Worm (Caenorhabditis elegans): Measurements from ENCODE around the gene nrf-6.

Gene nrf-6

ce11 chrII:8032657-8033056 is at the start of gene nrf-6:
TSS of gene nrf-6 (minus strand) at chrII:8032708.
- TF ChIP-seq dao-5 (tag; optimal IDR thresholded peaks at IDR 0.05) (no peak), him-1 (tag; optimal IDR thresholded peaks at IDR 0.05) (no peak), W03F9.2 (tag; optimal IDR thresholded peaks at IDR 0.05) (no peak)

DNA sequence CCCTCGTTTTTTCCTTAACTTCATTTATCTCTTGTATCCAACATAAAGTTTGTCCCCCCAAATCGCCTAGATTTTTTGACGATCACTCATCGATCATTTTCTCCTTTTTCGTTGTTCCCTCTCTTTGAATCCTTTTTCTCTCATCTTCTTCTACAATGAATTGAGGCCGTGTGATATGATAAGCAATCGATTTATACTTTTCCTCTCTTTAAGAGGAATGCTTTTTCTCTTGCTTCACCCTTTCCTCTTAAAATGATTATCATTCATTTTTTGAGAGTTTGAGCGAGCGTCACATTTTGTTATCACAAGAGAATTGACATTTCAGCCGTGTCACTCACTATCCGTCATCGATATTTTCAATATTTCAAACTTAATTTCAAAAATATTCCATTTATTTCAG is 45.5 kb upstream of the nrf-6 start, which contains the start of gene K02C4.5:
Gene K02C4.5 (plus strand): TSS at position 395 of the 400 bp plus-strand sequence.
- TF ChIP-seq W03F9.2 (tag; optimal IDR thresholded peaks at IDR 0.05): no peak
- TF ChIP-seq dao-5 (tag; optimal IDR thresholded peaks at IDR 0.05): no peak
- no peak for TF ChIP-seq him-1 (tag; optimal IDR thresholded peaks at IDR 0.05)

ce11 chrII:8075324-8075810 is 42.9 kb upstream of the nrf-6 start, which contains the start of gene K02C4.2:
TSS of gene K02C4.2 (plus strand) at chrII:8075760.
- TF ChIP-seq him-1 (tag; optimal IDR thresholded peaks at IDR 0.05) (peak; percentile 13), dao-5 (tag; optimal IDR thresholded peaks at IDR 0.05) (peak; percentile 83), W03F9.2 (tag; optimal IDR thresholded peaks at IDR 0.05) (peak; percentile 46)

DNA sequence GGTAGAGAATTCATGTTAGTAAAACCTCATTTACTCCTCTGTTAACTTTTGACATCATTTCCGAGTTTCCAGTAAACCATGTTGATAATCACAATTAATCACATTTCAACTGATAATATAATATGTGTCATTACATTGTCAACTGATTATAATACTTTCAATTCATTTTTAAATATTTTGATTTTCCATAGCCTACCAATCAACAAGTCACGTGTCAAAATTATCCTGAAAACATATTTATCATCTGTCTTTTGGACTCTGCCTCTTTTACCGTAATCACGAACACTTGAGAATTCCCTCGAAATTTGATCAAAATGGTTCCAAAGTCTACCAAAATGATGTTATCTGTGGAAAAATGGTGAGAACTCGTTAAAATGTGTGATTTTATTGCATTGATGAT is 41.5 kb upstream of the nrf-6 start:
- no peak for TF ChIP-seq W03F9.2 (tag; optimal IDR thresholded peaks at IDR 0.05)
- TF ChIP-seq him-1 (tag; optimal IDR thresholded peaks at IDR 0.05): no peak
- TF ChIP-seq dao-5 (tag; optimal IDR thresholded peaks at IDR 0.05): no peak

DNA sequence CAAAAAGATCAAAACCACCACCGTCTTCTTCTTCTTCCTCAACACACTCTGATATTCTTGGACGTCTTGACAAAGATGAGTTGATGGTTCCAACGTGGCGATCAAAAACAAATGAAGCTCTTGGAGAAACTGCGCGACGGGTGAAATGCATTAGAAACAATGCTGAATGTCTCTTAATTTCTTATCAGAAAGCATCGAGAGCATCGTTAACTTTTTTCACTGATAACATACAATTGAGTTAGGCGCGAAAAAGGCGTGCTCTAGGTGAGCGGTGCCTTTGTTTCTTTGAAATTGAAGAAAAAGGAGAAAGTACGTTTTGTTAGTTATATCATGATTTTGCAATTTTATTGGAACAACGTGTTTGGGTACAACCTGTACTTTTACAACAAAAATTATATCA is 40.7 kb upstream of the nrf-6 start, which contains the start of gene gpcp-2:
Gene gpcp-2 (minus strand): TSS at position 153 of the 400 bp plus-strand sequence.
- no peak for TF ChIP-seq him-1 (tag; optimal IDR thresholded peaks at IDR 0.05)
- no peak for TF ChIP-seq dao-5 (tag; optimal IDR thresholded peaks at IDR 0.05)
- TF ChIP-seq W03F9.2 (tag; optimal IDR thresholded peaks at IDR 0.05): no peak

DNA sequence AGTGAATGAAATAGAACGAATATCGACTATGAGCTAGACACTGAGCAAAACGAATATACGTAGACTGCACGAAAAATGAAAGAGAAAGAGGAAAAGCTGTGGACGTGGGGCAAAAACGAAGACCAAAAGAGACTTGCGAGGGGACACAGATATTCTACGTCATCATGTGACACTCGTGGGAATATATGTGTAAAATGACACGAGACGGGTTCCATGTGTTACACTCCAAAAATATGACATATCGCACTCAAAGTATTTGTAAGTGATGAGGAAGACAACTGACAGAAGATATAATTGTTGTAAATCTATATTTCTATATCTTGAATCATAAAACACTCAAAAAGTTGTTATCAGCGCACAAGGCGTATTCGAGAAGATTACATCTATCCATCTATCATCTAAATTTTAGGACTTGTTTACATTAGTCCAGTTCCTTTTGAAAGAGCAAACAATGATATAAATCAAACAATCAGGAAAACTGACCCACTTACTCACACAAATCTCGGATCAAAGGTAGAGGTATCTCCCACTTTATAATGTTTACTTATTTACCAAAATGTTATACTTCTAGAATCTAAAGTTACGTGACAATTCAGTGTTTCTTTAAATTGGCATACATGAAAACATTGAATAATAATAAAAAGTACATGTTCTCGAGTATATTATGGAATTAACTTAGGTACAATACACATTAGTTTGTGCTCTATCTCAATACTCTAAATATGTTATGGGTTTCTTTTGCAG is 39.5 kb upstream of the nrf-6 start:
- TF ChIP-seq W03F9.2 (tag; optimal IDR thresholded peaks at IDR 0.05) (no peak), him-1 (tag; optimal IDR thresholded peaks at IDR 0.05) (peak; percentile 31)

ce11 chrII:8071012-8071625 is 38.6 kb upstream of the nrf-6 start:
- TF ChIP-seq him-1 (tag; optimal IDR thresholded peaks at IDR 0.05): no peak
- TF ChIP-seq dao-5 (tag; optimal IDR thresholded peaks at IDR 0.05): no peak
- no peak for TF ChIP-seq W03F9.2 (tag; optimal IDR thresholded peaks at IDR 0.05)

- TF ChIP-seq W03F9.2 (tag; optimal IDR thresholded peaks at IDR 0.05) (no peak), him-1 (tag; optimal IDR thresholded peaks at IDR 0.05) (no peak), dao-5 (tag; optimal IDR thresholded peaks at IDR 0.05) (no peak)
Observed at ce11 chrII:8065985-8066384, 33.5 kb upstream of the nrf-6 start, which contains the start of gene pdha-1. TSS of gene pdha-1 (plus strand) at chrII:8066285.

DNA sequence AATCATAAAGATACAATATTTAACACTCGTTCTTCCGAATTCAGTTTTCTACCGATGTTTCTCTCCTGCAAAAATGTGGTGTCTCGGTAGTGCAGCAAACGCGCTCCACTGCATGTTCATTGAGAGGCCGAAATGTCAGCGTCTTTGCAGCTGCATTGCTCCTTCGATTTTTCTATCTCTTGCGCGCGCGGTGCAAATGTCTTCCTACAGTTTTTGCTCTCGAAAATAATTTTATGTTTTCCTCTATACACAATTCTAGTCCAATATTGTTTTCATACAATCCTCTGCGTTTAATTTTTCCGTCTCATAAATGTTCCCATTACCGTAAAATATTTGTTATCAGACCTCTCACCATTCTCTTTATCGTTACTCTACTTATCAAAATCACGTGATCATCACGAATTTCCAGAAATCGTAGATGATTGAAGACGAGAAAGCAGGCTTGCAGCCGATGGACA is 29.9 kb upstream of the nrf-6 start, which contains the start of gene ufd-2:
Gene ufd-2 (plus strand): TSS at position 408 of the 458 bp plus-strand sequence.
- TF ChIP-seq W03F9.2 (tag; optimal IDR thresholded peaks at IDR 0.05) (peak; percentile 66), dao-5 (tag; optimal IDR thresholded peaks at IDR 0.05) (no peak)

DNA sequence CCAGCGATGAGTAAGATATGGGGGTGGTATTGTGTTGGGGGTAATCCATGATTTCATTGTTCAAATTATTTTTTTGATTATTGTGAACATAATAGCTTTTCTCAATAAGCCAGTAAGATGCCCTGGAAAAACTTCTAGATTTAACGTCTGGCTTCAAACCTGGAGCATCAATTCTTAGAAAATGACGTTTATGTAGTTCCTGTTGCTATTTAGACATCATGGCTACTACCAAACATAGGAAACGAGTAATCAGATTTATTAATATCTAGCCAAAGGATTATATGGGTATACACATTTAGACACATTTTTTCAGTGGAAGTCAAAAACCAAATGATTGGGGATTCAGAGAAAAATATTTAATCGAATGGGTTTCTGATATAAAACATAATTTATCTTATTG is 27.0 kb upstream of the nrf-6 start:
- TF ChIP-seq him-1 (tag; optimal IDR thresholded peaks at IDR 0.05) (no peak), W03F9.2 (tag; optimal IDR thresholded peaks at IDR 0.05) (no peak), dao-5 (tag; optimal IDR thresholded peaks at IDR 0.05) (no peak)

DNA sequence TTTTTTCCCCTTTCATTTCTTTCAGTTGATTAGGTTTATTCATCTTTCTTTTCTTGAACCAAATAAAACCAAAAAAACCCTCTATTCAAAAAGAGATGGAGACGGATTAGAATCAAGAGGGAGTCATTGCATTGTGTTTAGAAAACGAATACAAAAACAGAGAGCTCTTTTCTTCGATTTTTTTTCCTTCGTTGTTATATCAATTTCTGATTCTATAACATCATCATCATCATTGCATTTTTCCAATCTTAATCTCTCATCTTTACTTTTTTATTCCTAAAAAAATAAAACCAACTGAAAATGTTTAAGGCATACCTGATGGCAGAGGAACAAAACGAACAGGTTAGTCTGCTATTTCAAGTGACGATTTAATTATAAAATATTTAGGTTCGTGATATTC is 26.3 kb upstream of the nrf-6 start, which contains the start of gene T05H10.8:
Gene T05H10.8 (plus strand): TSS at position 301 of the 400 bp plus-strand sequence.
- TF ChIP-seq dao-5 (tag; optimal IDR thresholded peaks at IDR 0.05): no peak
- TF ChIP-seq W03F9.2 (tag; optimal IDR thresholded peaks at IDR 0.05): no peak
- TF ChIP-seq him-1 (tag; optimal IDR thresholded peaks at IDR 0.05): no peak

- TF ChIP-seq dao-5 (tag; optimal IDR thresholded peaks at IDR 0.05): no peak
- TF ChIP-seq W03F9.2 (tag; optimal IDR thresholded peaks at IDR 0.05): no peak
- no peak for TF ChIP-seq him-1 (tag; optimal IDR thresholded peaks at IDR 0.05)
Observed at ce11 chrII:8057911-8058310, 25.4 kb upstream of the nrf-6 start.

DNA sequence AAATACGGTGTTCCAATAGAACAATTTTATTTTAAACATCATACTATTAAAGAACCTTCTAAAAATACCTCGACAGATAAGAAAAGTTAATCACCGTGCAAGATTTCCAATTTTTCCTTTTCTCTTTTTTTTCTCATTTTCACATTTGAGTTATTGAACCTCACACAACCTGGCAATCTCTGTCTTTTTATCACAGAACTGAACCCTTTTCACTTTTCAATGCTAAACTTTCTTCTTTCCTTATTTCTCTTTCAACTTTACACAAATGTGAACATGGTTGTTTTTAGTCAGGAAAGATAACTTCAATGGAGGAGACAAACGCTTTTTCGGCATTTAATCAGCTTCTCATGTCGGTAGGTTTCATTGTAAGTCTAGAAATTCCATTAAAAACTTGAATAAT is 20.3 kb upstream of the nrf-6 start, which contains the start of gene T05H10.4:
Gene T05H10.4 (plus strand): TSS at position 301 of the 400 bp plus-strand sequence.
- no peak for TF ChIP-seq W03F9.2 (tag; optimal IDR thresholded peaks at IDR 0.05)
- no peak for TF ChIP-seq him-1 (tag; optimal IDR thresholded peaks at IDR 0.05)
- no peak for TF ChIP-seq dao-5 (tag; optimal IDR thresholded peaks at IDR 0.05)

- no peak for TF ChIP-seq W03F9.2 (tag; optimal IDR thresholded peaks at IDR 0.05)
- TF ChIP-seq him-1 (tag; optimal IDR thresholded peaks at IDR 0.05): no peak
- TF ChIP-seq dao-5 (tag; optimal IDR thresholded peaks at IDR 0.05): no peak
Observed at ce11 chrII:8052172-8052571, 19.7 kb upstream of the nrf-6 start.

Data from whole organism, L4/young adult.